Worm (Caenorhabditis elegans) whole organism, late embryonic: ENCODE measurements around the gene Y53F4B.21.

Source experiments
- ama-1 ChIP-seq: fragments of 150-350 bp; optimal IDR thresholded peaks from 2 replicates; lab custom pipeline; 2014
- dve-1 ChIP-seq: sonication (generic microtip); optimal IDR thresholded peaks from 2 replicates; lab custom pipeline; 2017; ENCODE audit warnings: antibody characterized with exemption, mild to moderate bottlenecking, missing genetic modification characterization, missing compliant biosample characterization
- gmeb-2 ChIP-seq: sonication (generic microtip); optimal IDR thresholded peaks from 2 replicates; lab custom pipeline; 2016; ENCODE audit warnings: missing genetic modification characterization, inconsistent platforms, missing compliant biosample characterization
- mec-3 ChIP-seq: sonication (generic microtip); optimal IDR thresholded peaks from 2 replicates; lab custom pipeline; 2016; ENCODE audit warnings: borderline replicate concordance, missing genetic modification characterization, missing compliant biosample characterization
- rnt-1 ChIP-seq: sonication (generic microtip); optimal IDR thresholded peaks from 2 replicates; lab custom pipeline; 2016; ENCODE audit warnings: missing genetic modification characterization, missing compliant biosample characterization
- sdc-2 ChIP-seq: sonication (generic microtip); optimal IDR thresholded peaks from 2 replicates; lab custom pipeline; 2016; ENCODE audit warnings: missing genotype, missing genetic modification characterization, missing compliant biosample characterization
- sox-4 ChIP-seq: sonication (generic microtip); optimal IDR thresholded peaks from 2 replicates; lab custom pipeline; 2017; ENCODE audit warnings: mild to moderate bottlenecking, missing genetic modification characterization, inconsistent platforms, missing compliant biosample characterization

- TF ChIP-seq gmeb-2 (tag; lab: Kevin White, UChicago) (no peak), sdc-2 (no peak), dve-1 (tag; lab: Kevin White, UChicago) (no peak), mec-3 (tag; lab: Kevin White, UChicago) (no peak), rnt-1 (tag; lab: Kevin White, UChicago) (no peak), ama-1 (no peak), sox-4 (tag; lab: Kevin White, UChicago) (no peak)
Measured at ce11 chrII:15071571-15071970, 18.4 kb upstream of the Y53F4B.21 start, which contains the start of gene Y53F4B.18.
